Fruit fly (Drosophila melanogaster): Measurements from ENCODE around the gene Atg16.
A peak's percentile ranks its signal among the peaks of the same experiment; 100 is the strongest.

Atg16 gene

dm6 chr3R:29847126-29847525 lies 12.2 kb upstream of the Atg16 start (continued):
- no peak for TF ChIP-seq ham (GFP tag; IDR thresholded peaks at IDR 0.05)
- no peak for TF ChIP-seq Abd-B (GFP tag; optimal IDR thresholded peaks at IDR 0.05)
- TF ChIP-seq Rfx (GFP tag; IDR thresholded peaks at IDR 0.05) = no peak
- no peak for TF ChIP-seq CTCF (GFP tag; optimal IDR thresholded peaks at IDR 0.05)
- no peak for TF ChIP-seq CG31365 (tag; optimal IDR thresholded peaks at IDR 0.05)
- no peak for TF ChIP-seq CG13296 (GFP tag; optimal IDR thresholded peaks at IDR 0.05)
- TF ChIP-seq ara (GFP tag; IDR thresholded peaks at IDR 0.05) = peak; percentile 51; the same call in 1 of the 2 replicates
- no peak for TF ChIP-seq CG1529 (GFP tag; optimal IDR thresholded peaks at IDR 0.05)
- no peak for TF ChIP-seq CG34376 (GFP tag; optimal IDR thresholded peaks at IDR 0.05)
- TF ChIP-seq eve (GFP tag; optimal IDR thresholded peaks at IDR 0.05) = no peak
- no peak for TF ChIP-seq hkb (optimal IDR thresholded peaks at IDR 0.05)
- 0 out of 2 replicates have a peak, but pooled peaks have one; percentile 18 for TF ChIP-seq hkb (GFP tag; IDR thresholded peaks at IDR 0.05)
- TF ChIP-seq zfh1 (GFP tag; IDR thresholded peaks at IDR 0.05) = 0 out of 3 replicates have a peak, but pooled peaks have one; percentile 19
- no peak for TF ChIP-seq CG6654 (GFP tag; optimal IDR thresholded peaks at IDR 0.05)
- TF ChIP-seq lmd (GFP tag; IDR thresholded peaks at IDR 0.05) = no peak
- TF ChIP-seq CG31388 (GFP tag; optimal IDR thresholded peaks at IDR 0.05) = no peak
- TF ChIP-seq az2 (GFP tag; optimal IDR thresholded peaks at IDR 0.05) = peak; percentile 4
- TF ChIP-seq ab (GFP tag; optimal IDR thresholded peaks at IDR 0.05) = no peak
- TF ChIP-seq CG30020 (tag; optimal IDR thresholded peaks at IDR 0.05) = no peak
- no peak for TF ChIP-seq odd (GFP tag; optimal IDR thresholded peaks at IDR 0.05)
- TF ChIP-seq Hand (GFP tag; optimal IDR thresholded peaks at IDR 0.05) = no peak
- no peak for TF ChIP-seq Chrac-16 (GFP tag; optimal IDR thresholded peaks at IDR 0.05)
- TF ChIP-seq mirr (GFP tag; optimal IDR thresholded peaks at IDR 0.05) = no peak
- no peak for TF ChIP-seq GATAe (GFP tag; conservative IDR thresholded peaks at IDR 0.05)
- peak; percentile 35; the same call in 1 of the 2 replicates for TF ChIP-seq Awh (GFP tag; IDR thresholded peaks at IDR 0.05)
- no peak for TF ChIP-seq Mes4 (GFP tag; optimal IDR thresholded peaks at IDR 0.05)
- no peak for TF ChIP-seq stc (GFP tag; IDR thresholded peaks at IDR 0.05)
- TF ChIP-seq Hmr (GFP tag; optimal IDR thresholded peaks at IDR 0.05) = no peak

- TF ChIP-seq dati (GFP tag; IDR thresholded peaks at IDR 0.05) (no peak), sim (GFP tag; IDR thresholded peaks at IDR 0.05) (no peak), CTCF (GFP tag; optimal IDR thresholded peaks at IDR 0.05) (no peak), Med (GFP tag) (peak; percentile 78), Fer2 (tag; optimal IDR thresholded peaks at IDR 0.05) (no peak), sisA (GFP tag; IDR thresholded peaks at IDR 0.05) (no peak), NC2β (GFP tag; optimal IDR thresholded peaks at IDR 0.05) (no peak), sens (GFP tag) (peak; percentile 72), lbe (GFP tag; optimal IDR thresholded peaks at IDR 0.05) (peak; percentile 18), slbo (GFP tag; IDR thresholded peaks at IDR 0.05) (peak; percentile 16; the same call in 1 of the 2 replicates), bowl (GFP tag; IDR thresholded peaks at IDR 0.05) (0 out of 2 replicates have a peak, but pooled peaks have one; percentile 8), cg (GFP tag; optimal IDR thresholded peaks at IDR 0.05) (peak; percentile 96), Trl (optimal IDR thresholded peaks at IDR 0.05) (no peak), Trl (GFP tag; optimal IDR thresholded peaks at IDR 0.05) (peak; percentile 28), chm (GFP tag; IDR thresholded peaks at IDR 0.05) (no peak; the same call in 1 of the 2 replicates), inv (GFP tag; IDR thresholded peaks at IDR 0.05; ENCODE audit: partially characterized antibody) (no peak), CG18619 (GFP tag; optimal IDR thresholded peaks at IDR 0.05) (no peak), Hmx (GFP tag; optimal IDR thresholded peaks at IDR 0.05) (no peak), CG2199 (GFP tag; IDR thresholded peaks at IDR 0.05) (peak; percentile 84), pros (GFP tag; optimal IDR thresholded peaks at IDR 0.05) (peak; percentile 62), vvl (GFP tag; IDR thresholded peaks at IDR 0.05) (peak; percentile 66), Aef1 (GFP tag; IDR thresholded peaks at IDR 0.05) (no peak), bbx (GFP tag; IDR thresholded peaks at IDR 0.05; ENCODE audit: partially characterized antibody) (peak; percentile 57), CG34422 (GFP tag; IDR thresholded peaks at IDR 0.05) (0 out of 3 replicates have a peak, but pooled peaks have one; percentile 38), CG13894 (tag; optimal IDR thresholded peaks at IDR 0.05) (peak; percentile 69), CG12155 (GFP tag; optimal IDR thresholded peaks at IDR 0.05) (peak; percentile 24), Bteb2 (GFP tag; optimal IDR thresholded peaks at IDR 0.05) (no peak)
Measured at dm6 chr3R:29841293-29841791, 6.4 kb upstream of the Atg16 start, which contains the start of gene Cad99C. Cad99C (plus strand) TSS chr3R:29841657.

Data from whole organism, embryonic.